Worm (Caenorhabditis elegans) whole organism, early embryonic: Measurements from ENCODE around the gene F59A6.13.

Experiments
- aly-1 ChIP-seq: sonication (generic microtip); optimal IDR thresholded peaks from 2 replicates; lab custom pipeline; 2016; ENCODE audit warnings: missing genetic modification characterization, missing compliant biosample characterization
- ama-1 ChIP-seq: fragments of 150-350 bp; optimal IDR thresholded peaks from 2 replicates; lab custom pipeline; 2014
- ceh-13 ChIP-seq: fragments of 200-800 bp; sonication (Bioruptor generic); optimal IDR thresholded peaks from 2 replicates; lab custom pipeline; 2018; ENCODE audit warnings: mild to moderate bottlenecking, missing genetic modification characterization, missing compliant biosample characterization
- flt-1 ChIP-seq: fragments of 200-800 bp; sonication (Bioruptor generic); IDR thresholded peaks from 2 replicates; pipeline ENCODE4 v1.3.6; 2022; ENCODE audit warnings: missing genetic modification characterization, missing compliant biosample characterization
- hmbx-1 ChIP-seq: sonication (generic microtip); optimal IDR thresholded peaks from 2 replicates; lab custom pipeline; 2016; ENCODE audit warnings: mild to moderate bottlenecking, missing genetic modification characterization, missing compliant biosample characterization
- hnd-1 ChIP-seq: sonication (generic microtip); optimal IDR thresholded peaks from 2 replicates; lab custom pipeline; 2016; ENCODE audit warnings: missing genetic modification characterization, missing compliant biosample characterization
- pes-1 ChIP-seq: fragments of 200-800 bp; sonication (Bioruptor generic); IDR thresholded peaks from 2 replicates; pipeline ENCODE4 v1.3.6; 2022; ENCODE audit warnings: missing genetic modification reagents, missing genetic modification characterization, missing compliant biosample characterization
- scrt-1 ChIP-seq: fragments of 200-800 bp; sonication (Bioruptor generic); IDR thresholded peaks from 2 replicates; pipeline ENCODE4 v1.3.6; 2022; ENCODE audit warnings: missing genetic modification characterization, missing compliant biosample characterization

- TF ChIP-seq flt-1 (GFP tag; lab: Robert Waterston, UW) (no peak), ama-1 (lab: Kevin White, UChicago) (no peak), hmbx-1 (tag; lab: Kevin White, UChicago) (no peak), ceh-13 (no peak), pes-1 (GFP tag; lab: Robert Waterston, UW) (no peak), aly-1 (no peak), hnd-1 (tag; lab: Kevin White, UChicago) (no peak), scrt-1 (GFP tag; lab: Robert Waterston, UW) (no peak)
Measured at ce11 chrII:5058036-5058435, 35.4 kb downstream of the F59A6.13 start, which contains the start of gene C27A2.12.
